Worm (Caenorhabditis elegans) whole organism, early embryonic: ENCODE results near the gene T09F5.1.
"Not testable (repeated sequence)": the region's sequence is repeated elsewhere in the genome, so short reads cannot be mapped to it uniquely, and the experiment has no call there.

ENCODE experiments used
- B0310.2 ChIP-seq: sonication (generic microtip); optimal IDR thresholded peaks from 2 replicates; lab custom pipeline; 2016; ENCODE audit warnings: mild to moderate bottlenecking, missing genetic modification characterization, missing compliant biosample characterization
- F13C5.2 ChIP-seq: sonication (generic microtip); optimal IDR thresholded peaks from 2 replicates; lab custom pipeline; 2017; ENCODE audit warnings: mild to moderate bottlenecking, missing genetic modification characterization, inconsistent platforms, missing compliant biosample characterization
- aly-1 ChIP-seq: sonication (generic microtip); optimal IDR thresholded peaks from 2 replicates; lab custom pipeline; 2016; ENCODE audit warnings: missing genetic modification characterization, missing compliant biosample characterization
- ama-1 ChIP-seq: fragments of 150-350 bp; optimal IDR thresholded peaks from 2 replicates; lab custom pipeline; 2014
- ceh-13 ChIP-seq: fragments of 200-800 bp; sonication (Bioruptor generic); optimal IDR thresholded peaks from 2 replicates; lab custom pipeline; 2018; ENCODE audit warnings: mild to moderate bottlenecking, missing genetic modification characterization, missing compliant biosample characterization
- ceh-36 ChIP-seq: sonication (generic microtip); optimal IDR thresholded peaks from 2 replicates; lab custom pipeline; 2016; ENCODE audit warnings: missing genetic modification characterization, inconsistent platforms, missing compliant biosample characterization
- ets-7 ChIP-seq: sonication (generic microtip); optimal IDR thresholded peaks from 2 replicates; lab custom pipeline; 2016; ENCODE audit warnings: missing genotype, missing genetic modification characterization, missing compliant biosample characterization
- flt-1 ChIP-seq: fragments of 200-800 bp; sonication (Bioruptor generic); IDR thresholded peaks from 2 replicates; pipeline ENCODE4 v1.3.6; 2022; ENCODE audit warnings: missing genetic modification characterization, missing compliant biosample characterization
- hmbx-1 ChIP-seq: sonication (generic microtip); optimal IDR thresholded peaks from 2 replicates; lab custom pipeline; 2016; ENCODE audit warnings: mild to moderate bottlenecking, missing genetic modification characterization, missing compliant biosample characterization
- hmg-4 ChIP-seq: fragments of 200-800 bp; sonication (Bioruptor generic); optimal IDR thresholded peaks from 2 replicates; lab custom pipeline; 2018; ENCODE audit warnings: mild to moderate bottlenecking, missing genetic modification characterization, missing compliant biosample characterization
- hnd-1 ChIP-seq: sonication (generic microtip); optimal IDR thresholded peaks from 2 replicates; lab custom pipeline; 2016; ENCODE audit warnings: missing genetic modification characterization, missing compliant biosample characterization
- pes-1 ChIP-seq: fragments of 200-800 bp; sonication (Bioruptor generic); IDR thresholded peaks from 2 replicates; pipeline ENCODE4 v1.3.6; 2022; ENCODE audit warnings: missing genetic modification reagents, missing genetic modification characterization, missing compliant biosample characterization
- scrt-1 ChIP-seq: fragments of 200-800 bp; sonication (Bioruptor generic); IDR thresholded peaks from 2 replicates; pipeline ENCODE4 v1.3.6; 2022; ENCODE audit warnings: missing genetic modification characterization, missing compliant biosample characterization
- sea-1 ChIP-seq: fragments of 200-800 bp; sonication (Bioruptor generic); conservative IDR thresholded peaks from 2 replicates; pipeline ENCODE4 v1.3.6; 2022; ENCODE audit warnings: missing genetic modification characterization, missing compliant biosample characterization
- tbx-11 ChIP-seq: fragments of 200-800 bp; sonication (Bioruptor generic); IDR thresholded peaks from 2 replicates; pipeline ENCODE4 v1.3.6; 2022; ENCODE audit warnings: missing genetic modification characterization, missing compliant biosample characterization
- tbx-37 ChIP-seq: fragments of 200-800 bp; sonication (Bioruptor generic); conservative IDR thresholded peaks from 2 replicates; pipeline ENCODE4 v1.3.6; 2022; ENCODE audit warnings: missing genetic modification reagents, missing genetic modification characterization, missing compliant biosample characterization
- tra-4 ChIP-seq: sonication (generic microtip); optimal IDR thresholded peaks from 2 replicates; lab custom pipeline; 2017; ENCODE audit warnings: missing genetic modification characterization, missing compliant biosample characterization

Gene T09F5.1

DNA sequence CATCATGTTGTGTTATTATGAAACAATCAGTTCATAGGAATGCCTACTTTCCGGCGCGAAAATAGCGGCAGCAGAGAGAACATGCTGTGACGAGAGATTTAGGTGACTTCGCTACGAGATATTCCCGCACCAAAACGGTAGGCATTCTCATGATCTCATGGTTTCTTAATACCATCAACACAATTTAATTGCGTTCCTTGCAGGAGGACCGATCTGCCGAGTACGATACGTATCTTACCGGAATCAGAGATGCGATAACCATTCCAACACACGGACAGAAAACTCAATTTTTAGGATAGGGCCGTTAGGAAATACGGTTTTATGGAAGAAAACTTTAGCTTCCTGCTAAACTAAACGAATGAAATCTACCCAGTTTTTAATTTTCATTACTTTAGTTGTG is at the start of gene T09F5.1:
TSS of gene T09F5.1 (plus strand) at position 301 of the 400 bp plus-strand sequence.
- no peak for TF ChIP-seq B0310.2
- TF ChIP-seq flt-1 (GFP tag; lab: Robert Waterston, UW): no peak
- no peak for TF ChIP-seq sea-1 (GFP tag; lab: Robert Waterston, UW)
- no peak for TF ChIP-seq tbx-11
- no peak for TF ChIP-seq tbx-37 (GFP tag; lab: Robert Waterston, UW)
- TF ChIP-seq ama-1 (lab: Kevin White, UChicago): no peak
- no peak for TF ChIP-seq ceh-36
- TF ChIP-seq F13C5.2 (tag; lab: Kevin White, UChicago): no peak
- no peak for TF ChIP-seq ceh-13 (GFP tag; lab: Kevin White, UChicago)
- no peak for TF ChIP-seq aly-1 (tag; lab: Kevin White, UChicago)
- no peak for TF ChIP-seq scrt-1 (GFP tag; lab: Robert Waterston, UW)
- no peak for TF ChIP-seq hnd-1 (tag; lab: Kevin White, UChicago)
- TF ChIP-seq pes-1: no peak
- no peak for TF ChIP-seq hmbx-1 (tag; lab: Kevin White, UChicago)
- no peak for TF ChIP-seq hmg-4
- TF ChIP-seq tra-4 (tag; lab: Kevin White, UChicago): no peak
- TF ChIP-seq ets-7: no peak

- TF ChIP-seq sea-1 (GFP tag; lab: Robert Waterston, UW) (no peak), pes-1 (no peak), ceh-36 (no peak)
Measured at ce11 chrV:15099447-15099846, 49.5 kb upstream of the T09F5.1 start, which contains the start of gene C01G10.1. Gene C01G10.1 (plus strand): TSS chrV:15099747.

DNA sequence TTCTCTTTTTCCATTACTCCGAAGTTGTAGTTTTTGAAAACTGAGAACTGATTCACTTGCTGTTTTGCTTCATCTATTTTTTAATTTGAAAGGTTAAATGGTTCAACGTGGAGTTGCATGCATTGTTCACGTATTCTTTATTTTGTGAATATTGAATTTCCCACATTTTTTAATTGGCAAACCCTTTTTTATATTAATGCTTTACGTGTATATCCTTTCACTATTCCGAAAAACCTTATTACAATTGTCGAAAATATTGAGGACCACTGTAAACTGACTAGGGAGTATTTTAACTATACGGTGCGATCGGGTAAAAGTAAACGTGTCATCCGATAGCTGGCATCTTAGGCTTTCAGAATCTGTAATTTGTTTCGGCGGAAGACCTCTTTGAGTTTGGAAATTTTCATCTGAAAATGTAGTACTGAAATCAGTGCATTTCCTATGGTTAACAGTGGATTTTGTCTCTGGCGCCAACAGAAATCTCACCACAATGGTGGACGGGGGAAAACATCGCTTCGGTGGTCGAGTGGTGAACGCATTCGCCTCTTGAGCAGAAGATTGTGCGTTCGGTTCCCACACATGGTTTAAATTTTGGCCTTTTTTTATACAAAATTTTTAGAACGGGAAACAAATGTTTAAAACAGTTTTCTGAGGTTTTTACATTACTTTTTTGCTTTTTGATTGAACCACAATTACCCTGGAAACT is 42.9 kb upstream of the T09F5.1 start, which contains the start of gene C01G10.14:
TSS of gene C01G10.14 (minus strand) at position 51 of the 706 bp plus-strand sequence.
- TF ChIP-seq hnd-1 (tag; lab: Kevin White, UChicago); ama-1 (lab: Kevin White, UChicago); scrt-1 (GFP tag; lab: Robert Waterston, UW): not testable (repeated sequence)

DNA sequence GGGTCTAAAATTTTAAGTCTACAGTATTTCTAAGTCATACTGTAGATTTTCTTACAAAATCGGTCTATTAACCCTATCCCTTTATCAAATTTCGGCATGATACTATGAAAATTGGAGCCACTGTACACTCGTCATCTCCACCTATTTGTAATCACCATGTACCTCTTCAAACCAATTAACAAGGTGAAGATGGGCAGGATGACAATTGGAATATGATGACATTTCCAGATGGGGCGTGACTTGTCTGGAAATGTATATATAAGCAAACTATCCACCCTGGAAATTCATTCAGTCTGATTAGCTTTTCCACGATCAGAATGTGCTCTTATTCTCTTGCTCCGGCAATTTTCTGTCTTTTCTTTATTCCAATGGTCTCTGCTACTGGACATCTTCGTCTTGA is 39.6 kb upstream of the T09F5.1 start, which contains the start of gene Y75B12A.2:
TSS of gene Y75B12A.2 (plus strand) at position 301 of the 400 bp plus-strand sequence.
- no peak for TF ChIP-seq tra-4 (tag; lab: Kevin White, UChicago)

ce11 chrV:15111660-15112059 is 37.2 kb upstream of the T09F5.1 start, which contains the start of gene T01G5.7:
Gene T01G5.7 (plus strand): TSS chrV:15111960.
- no peak for TF ChIP-seq hmg-4
- TF ChIP-seq ama-1 (lab: Kevin White, UChicago): no peak
- TF ChIP-seq pes-1: no peak
- TF ChIP-seq B0310.2: no peak
- TF ChIP-seq hnd-1 (tag; lab: Kevin White, UChicago): no peak
- TF ChIP-seq hmbx-1 (tag; lab: Kevin White, UChicago): no peak
- TF ChIP-seq ets-7: no peak
- TF ChIP-seq scrt-1 (GFP tag; lab: Robert Waterston, UW): no peak
- TF ChIP-seq tbx-37 (GFP tag; lab: Robert Waterston, UW): no peak

DNA sequence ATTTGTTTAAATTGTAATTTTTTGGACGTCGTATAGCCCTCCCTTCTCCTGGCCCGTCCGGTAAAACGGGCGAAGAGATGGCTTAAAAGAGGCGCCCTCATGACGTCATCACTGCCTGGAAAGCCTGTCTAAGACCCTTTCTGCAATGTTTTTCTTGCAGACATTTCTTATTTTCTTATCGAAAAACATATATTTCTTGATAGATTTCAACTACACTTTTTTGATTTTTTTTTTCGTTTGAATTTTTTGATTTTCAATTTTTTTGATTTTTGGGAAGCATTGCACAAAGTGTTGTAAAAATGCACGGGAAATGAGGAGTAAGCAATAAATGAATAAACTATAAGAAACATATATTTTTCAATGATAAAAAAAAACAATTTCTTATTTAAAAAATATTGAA is 34.9 kb upstream of the T09F5.1 start, which contains the start of gene T01G5.6:
TSS of gene T01G5.6 (minus strand) at position 101 of the 400 bp plus-strand sequence.
- no peak for TF ChIP-seq ama-1 (lab: Kevin White, UChicago)
- no peak for TF ChIP-seq tbx-11
- no peak for TF ChIP-seq hmg-4
- TF ChIP-seq tra-4 (tag; lab: Kevin White, UChicago): no peak
- no peak for TF ChIP-seq hnd-1 (tag; lab: Kevin White, UChicago)
- TF ChIP-seq aly-1 (tag; lab: Kevin White, UChicago): no peak
- TF ChIP-seq pes-1: no peak
- no peak for TF ChIP-seq tbx-37 (GFP tag; lab: Robert Waterston, UW)
- no peak for TF ChIP-seq ceh-36

- TF ChIP-seq ceh-36; sea-1 (GFP tag; lab: Robert Waterston, UW); scrt-1 (GFP tag; lab: Robert Waterston, UW): not testable (repeated sequence)
Measured at ce11 chrV:15115968-15116367, 32.9 kb upstream of the T09F5.1 start, which contains the start of gene T01G5.8. Gene T01G5.8 (plus strand): TSS chrV:15116268.

DNA sequence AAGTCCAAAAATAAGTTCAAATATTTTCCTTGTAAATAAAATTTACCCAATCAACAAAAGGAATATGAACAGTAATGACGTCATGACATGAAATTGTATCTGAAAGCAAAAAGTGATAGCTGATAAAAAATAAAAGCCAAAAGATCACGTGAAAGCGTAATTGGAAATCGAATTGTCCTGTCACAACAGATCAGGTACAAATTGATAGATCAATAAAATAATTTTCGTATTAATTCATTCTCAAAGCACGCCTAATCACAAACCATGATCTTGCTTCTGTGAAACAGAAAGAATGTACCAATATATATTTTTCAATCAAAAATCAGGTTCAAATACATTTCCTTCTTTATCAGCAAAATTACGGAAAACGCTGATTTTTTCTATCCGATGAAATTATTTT is 29.4 kb upstream of the T09F5.1 start, which contains the start of gene flor-1:
TSS of gene flor-1 (minus strand) at position 101 of the 400 bp plus-strand sequence.
- TF ChIP-seq ets-7: no peak
- TF ChIP-seq hnd-1 (tag; lab: Kevin White, UChicago): no peak
- TF ChIP-seq ceh-36: no peak
- TF ChIP-seq flt-1 (GFP tag; lab: Robert Waterston, UW): no peak
- TF ChIP-seq tbx-37 (GFP tag; lab: Robert Waterston, UW): no peak

DNA sequence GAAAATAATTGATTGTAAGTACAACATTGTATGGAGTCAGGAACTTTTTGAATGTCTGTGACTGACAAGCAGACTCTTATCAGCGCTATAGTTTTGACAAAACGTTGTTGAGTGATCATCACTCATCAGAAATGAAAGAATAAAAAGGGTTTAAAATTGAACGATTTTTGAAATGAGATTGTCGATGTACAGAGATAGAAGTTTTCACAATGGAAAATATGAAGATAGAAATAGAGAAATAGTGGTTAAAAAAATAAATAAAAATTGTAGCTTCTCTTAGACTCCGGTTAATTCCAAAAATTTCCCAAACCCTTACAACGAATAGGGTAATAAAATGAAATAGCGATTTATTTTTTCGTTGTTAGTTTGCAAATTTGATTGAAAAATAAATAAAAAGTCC is 23.7 kb upstream of the T09F5.1 start, which contains the start of gene ugt-30:
TSS of gene ugt-30 (minus strand) at position 101 of the 400 bp plus-strand sequence.
- TF ChIP-seq tbx-11; hmbx-1 (tag; lab: Kevin White, UChicago); ets-7: not testable (repeated sequence)
